Fruit fly (Drosophila melanogaster): Measurements from ENCODE around the gene CG13078.

CG13078 gene

dm6 chr2L:19579995-19580578 is 16.4 kb downstream of the CG13078 start, which contains the start of gene Pmvk (continued):
- TF ChIP-seq CG5245 (GFP tag; optimal IDR thresholded peaks at IDR 0.05) (no peak), Fer1 (GFP tag; optimal IDR thresholded peaks at IDR 0.05) (peak; percentile 43), grau (tag; optimal IDR thresholded peaks at IDR 0.05) (no peak), crp (GFP tag; optimal IDR thresholded peaks at IDR 0.05) (peak in 1 of 2 experiments; percentile 87), mam (GFP tag; optimal IDR thresholded peaks at IDR 0.05) (no peak), CG2129 (GFP tag; IDR thresholded peaks at IDR 0.05; ENCODE audit: partially characterized antibody) (no peak), inv (GFP tag; IDR thresholded peaks at IDR 0.05; ENCODE audit: partially characterized antibody) (peak; percentile 59), MTF-1 (GFP tag; optimal IDR thresholded peaks at IDR 0.05; ENCODE audit: borderline replicate concordance) (no peak), pan (optimal IDR thresholded peaks at IDR 0.05) (no peak), pan (GFP tag; optimal IDR thresholded peaks at IDR 0.05 in 1 of 2, IDR thresholded peaks at IDR 0.05 in 1 of 2) (no peak), Oaz (GFP tag; IDR thresholded peaks at IDR 0.05) (no peak), mirr (GFP tag; optimal IDR thresholded peaks at IDR 0.05) (no peak), Dref (GFP tag; IDR thresholded peaks at IDR 0.05) (peak; percentile 93), Dp (GFP tag; optimal IDR thresholded peaks at IDR 0.05) (peak; percentile 99), HLH54F (GFP tag; optimal IDR thresholded peaks at IDR 0.05) (no peak), Lhr (GFP tag; optimal IDR thresholded peaks at IDR 0.05) (no peak), CG10267 (tag; optimal IDR thresholded peaks at IDR 0.05) (peak; percentile 42), NC2α (GFP tag; optimal IDR thresholded peaks at IDR 0.05) (no peak), CG17385 (GFP tag; optimal IDR thresholded peaks at IDR 0.05) (no peak), Doc2 (GFP tag; IDR thresholded peaks at IDR 0.05) (no peak), maf-S (GFP tag; optimal IDR thresholded peaks at IDR 0.05) (no peak), HLH4C (GFP tag; IDR thresholded peaks at IDR 0.05; ENCODE audit: partially characterized antibody) (peak; percentile 97), fd96Cb (tag; optimal IDR thresholded peaks at IDR 0.05) (no peak), Max (GFP tag; optimal IDR thresholded peaks at IDR 0.05) (no peak), CG10274 (GFP tag; optimal IDR thresholded peaks at IDR 0.05) (no peak), oc (tag; optimal IDR thresholded peaks at IDR 0.05) (no peak), br (optimal IDR thresholded peaks at IDR 0.05) (no peak), sr (GFP tag; IDR thresholded peaks at IDR 0.05) (no peak), NK7.1 (GFP tag; optimal IDR thresholded peaks at IDR 0.05) (no peak), Sox102F (GFP tag; optimal IDR thresholded peaks at IDR 0.05) (no peak), phol (tag; optimal IDR thresholded peaks at IDR 0.05) (no peak), Opbp (GFP tag; IDR thresholded peaks at IDR 0.05; ENCODE audit: partially characterized antibody) (peak; percentile 89; the same call in 2 of the 3 replicates), fru (optimal IDR thresholded peaks at IDR 0.05) (no peak), CG4854 (GFP tag; optimal IDR thresholded peaks at IDR 0.05) (no peak), CG8944 (GFP tag; optimal IDR thresholded peaks at IDR 0.05) (no peak), CG17829 (tag; optimal IDR thresholded peaks at IDR 0.05) (peak; percentile 39), Mes4 (GFP tag; optimal IDR thresholded peaks at IDR 0.05) (no peak), Nf-YA (GFP tag; IDR thresholded peaks at IDR 0.05) (no peak), wdn (GFP tag; IDR thresholded peaks at IDR 0.05) (no peak), Elba2 (GFP tag; optimal IDR thresholded peaks at IDR 0.05) (no peak), CG14860 (GFP tag; IDR thresholded peaks at IDR 0.05; ENCODE audit: partially characterized antibody) (peak; percentile 92), gcm2 (GFP tag; optimal IDR thresholded peaks at IDR 0.05) (no peak), CG16813 (GFP tag; IDR thresholded peaks at IDR 0.05; ENCODE audit: partially characterized antibody) (peak; percentile 75; the same call in 2 of the 3 replicates), CG32532 (GFP tag; IDR thresholded peaks at IDR 0.05) (no peak), nau (GFP tag; optimal IDR thresholded peaks at IDR 0.05) (no peak), Hey (tag; optimal IDR thresholded peaks at IDR 0.05) (no peak), Usf (GFP tag; optimal IDR thresholded peaks at IDR 0.05) (no peak), CG15479 (GFP tag; optimal IDR thresholded peaks at IDR 0.05) (no peak), HLHmδ (GFP tag; optimal IDR thresholded peaks at IDR 0.05) (no peak), dysf (GFP tag; IDR thresholded peaks at IDR 0.05) (no peak), CG14050 (GFP tag; IDR thresholded peaks at IDR 0.05) (no peak)
